Worm (Caenorhabditis elegans): ENCODE results near the gene Y116A8C.33.
"Not testable (repeated sequence)": the region's sequence is repeated elsewhere in the genome, so short reads cannot be mapped to it uniquely, and the experiment has no call there.

Gene Y116A8C.33

DNA sequence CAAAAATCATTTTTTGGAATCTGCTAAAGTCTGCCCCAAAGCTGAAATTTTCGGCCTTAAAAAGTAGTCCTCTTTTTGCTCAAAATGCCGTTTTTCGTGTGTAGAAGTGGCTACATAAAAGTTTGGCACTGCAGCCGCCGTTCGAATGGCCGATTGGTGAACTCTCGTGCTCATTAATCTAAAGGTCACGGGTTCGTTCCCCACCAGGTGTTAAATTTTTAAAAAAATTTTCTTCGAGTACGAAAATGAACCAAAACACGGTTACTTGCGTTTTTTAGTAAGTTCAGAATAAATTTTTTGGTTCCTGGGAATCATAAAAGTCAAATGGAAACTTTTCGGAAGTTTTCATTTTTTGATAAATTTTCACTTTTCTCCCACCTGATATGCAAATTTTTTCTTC lies 15.3 kb downstream of the Y116A8C.33 start:
- not testable (repeated sequence) for TF ChIP-seq snpc-4 (GFP tag; optimal IDR thresholded peaks at IDR 0.05); rpc-1 (optimal IDR thresholded peaks at IDR 0.05)
- TF ChIP-seq snpc-4 (tag; optimal IDR thresholded peaks at IDR 0.05): peak in 1 of 4 experiments; percentile 82
- TF ChIP-seq rpc-1 (tag; optimal IDR thresholded peaks at IDR 0.05): peak; percentile 65
- TF ChIP-seq B0261.1 (tag; optimal IDR thresholded peaks at IDR 0.05): peak; percentile 53
- 0 out of 2 replicates have a peak, but pooled peaks have one; percentile 19 for TF ChIP-seq attf-6 (GFP tag; IDR thresholded peaks at IDR 0.05)
- TF ChIP-seq hmg-1.2 (GFP tag; IDR thresholded peaks at IDR 0.05): 0 out of 2 replicates have a peak, but pooled peaks have one; percentile 15
- peak; percentile 82 for TF ChIP-seq tbp1 (GFP tag; optimal IDR thresholded peaks at IDR 0.05)
- TF ChIP-seq dox-1 (GFP tag; IDR thresholded peaks at IDR 0.05): 0 out of 2 replicates have a peak, but pooled peaks have one; percentile 8
- TF ChIP-seq ztf-25 (GFP tag; IDR thresholded peaks at IDR 0.05): 0 out of 2 replicates have a peak, but pooled peaks have one; percentile 56

DNA sequence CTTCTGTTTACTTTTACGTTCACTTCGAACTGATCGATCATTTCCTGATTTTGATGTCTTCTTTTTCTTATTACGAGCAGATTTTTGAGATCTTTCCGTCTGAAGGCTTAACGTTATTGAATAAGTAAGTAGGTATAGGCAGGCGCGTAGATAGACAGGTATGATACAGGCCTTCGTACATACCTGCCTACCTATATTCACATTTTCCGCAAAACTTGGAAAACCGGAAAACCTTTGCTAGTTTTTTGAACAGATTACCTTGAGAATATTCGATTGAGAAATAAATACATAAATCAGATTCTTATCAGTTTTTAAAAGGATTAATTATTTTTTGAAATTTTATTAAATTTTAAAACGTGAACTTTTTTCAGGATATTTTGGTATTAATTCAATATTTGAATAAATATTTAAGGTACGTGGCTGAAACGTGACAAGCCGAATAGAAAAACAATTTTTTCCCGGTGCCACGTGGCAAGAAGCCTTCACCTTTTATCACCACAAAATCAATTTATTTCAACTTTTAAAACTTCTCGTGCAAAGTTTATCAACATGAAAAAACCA lies 19.2 kb downstream of the Y116A8C.33 start, which contains the start of the genes Y116A8C.37 and Y116A8C.38:
Gene Y116A8C.37 (minus strand): TSS at position 101 of the 561 bp plus-strand sequence.
Gene Y116A8C.38 (plus strand): TSS at position 511 of the 561 bp plus-strand sequence.
- no peak for TF ChIP-seq let-607 (tag; optimal IDR thresholded peaks at IDR 0.05)

DNA sequence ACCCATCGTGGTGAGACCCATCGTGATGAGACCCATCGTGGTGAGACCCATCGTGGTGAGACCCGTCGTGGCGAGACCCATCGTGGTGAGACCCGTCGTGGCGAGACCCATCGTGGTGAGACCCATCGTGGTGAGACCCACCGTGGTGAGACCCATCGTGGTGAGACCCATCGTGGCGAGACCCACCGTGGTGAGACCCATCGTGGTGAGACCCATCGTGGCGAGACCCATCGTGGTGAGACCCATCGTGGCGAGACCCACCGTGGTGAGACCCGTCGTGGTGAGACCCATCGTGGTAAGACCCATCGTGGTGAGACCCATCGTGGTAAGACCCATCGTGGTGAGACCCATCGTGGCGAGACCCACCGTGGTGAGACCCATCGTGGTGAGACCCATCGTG lies 29.0 kb downstream of the Y116A8C.33 start:
- 0 out of 2 replicates have a peak, but pooled peaks have one; percentile 67 for TF ChIP-seq cebp-2 (GFP tag; IDR thresholded peaks at IDR 0.05)
- peak; percentile 77; the same call in 1 of the 2 replicates for TF ChIP-seq egrh-3 (GFP tag; IDR thresholded peaks at IDR 0.05)
- TF ChIP-seq lin-26 (GFP tag; IDR thresholded peaks at IDR 0.05): 0 out of 2 replicates have a peak, but pooled peaks have one; percentile 30

DNA sequence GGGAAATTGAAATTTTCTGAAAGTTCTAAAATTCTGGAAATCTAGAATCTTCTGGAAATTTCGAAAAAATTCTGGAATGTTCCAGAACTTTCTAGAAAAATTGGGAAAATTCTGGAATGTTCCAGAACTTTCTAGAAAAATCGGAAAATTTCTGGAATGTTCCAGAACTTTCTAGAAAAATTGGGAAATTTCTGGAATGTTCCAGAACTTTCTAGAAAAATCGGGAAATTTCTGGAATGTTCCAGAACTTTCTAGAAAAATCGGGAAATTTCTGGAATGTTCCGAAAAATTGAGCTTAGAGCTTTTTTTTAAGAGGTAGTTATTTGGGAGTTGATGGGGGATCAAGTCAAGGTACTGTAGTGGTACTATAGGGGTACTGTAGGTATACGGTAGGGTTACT lies 29.7 kb downstream of the Y116A8C.33 start:
- TF ChIP-seq hsf-1 (GFP tag; IDR thresholded peaks at IDR 0.05): peak; percentile 96

ce11 chrIV:17150418-17150817 lies 38.5 kb downstream of the Y116A8C.33 start:
- TF ChIP-seq tbp1 (GFP tag; optimal IDR thresholded peaks at IDR 0.05): peak; percentile 79
- TF ChIP-seq nhr-179 (tag; optimal IDR thresholded peaks at IDR 0.05): no peak
- TF ChIP-seq dpl-1 (GFP tag; optimal IDR thresholded peaks at IDR 0.05): peak; percentile 6
- no peak for TF ChIP-seq efl-1 (GFP tag; optimal IDR thresholded peaks at IDR 0.05)
- TF ChIP-seq unc-62 (GFP tag; optimal IDR thresholded peaks at IDR 0.05): no peak
- TF ChIP-seq D2030.7 (GFP tag; IDR thresholded peaks at IDR 0.05): peak; percentile 71
- no peak for TF ChIP-seq hrde-1 (tag; optimal IDR thresholded peaks at IDR 0.05; ENCODE audit: borderline replicate concordance)
- no peak for TF ChIP-seq hlh-26 (GFP tag; conservative IDR thresholded peaks at IDR 0.05)
- TF ChIP-seq gei-17 (GFP tag; optimal IDR thresholded peaks at IDR 0.05): no peak
- TF ChIP-seq T07F8.4 (tag; optimal IDR thresholded peaks at IDR 0.05): no peak
- peak; percentile 91 for TF ChIP-seq attf-6 (GFP tag; IDR thresholded peaks at IDR 0.05)
- no peak for TF ChIP-seq akir-1 (GFP tag; optimal IDR thresholded peaks at IDR 0.05)
- TF ChIP-seq tlf-1 (GFP tag; optimal IDR thresholded peaks at IDR 0.05): no peak
- TF ChIP-seq lin-40 (tag; optimal IDR thresholded peaks at IDR 0.05): no peak
- TF ChIP-seq ceh-100 (GFP tag; IDR thresholded peaks at IDR 0.05): 0 out of 2 replicates have a peak, but pooled peaks have one; percentile 30
- no peak for TF ChIP-seq F39B2.1 (GFP tag; IDR thresholded peaks at IDR 0.05)
- no peak for TF ChIP-seq mes-4 (tag; optimal IDR thresholded peaks at IDR 0.05)
- peak; percentile 64; the same call in 1 of the 2 replicates for TF ChIP-seq lin-26 (GFP tag; IDR thresholded peaks at IDR 0.05)
- TF ChIP-seq Y79H2A.3 (GFP tag; conservative IDR thresholded peaks at IDR 0.05): no peak
- TF ChIP-seq lir-1 (GFP tag; conservative IDR thresholded peaks at IDR 0.05): no peak
- no peak for TF ChIP-seq Y56A3A.18 (GFP tag; IDR thresholded peaks at IDR 0.05)
- no peak for TF ChIP-seq ceh-58 (GFP tag; IDR thresholded peaks at IDR 0.05)
- no peak for TF ChIP-seq bed-1 (GFP tag; IDR thresholded peaks at IDR 0.05)
- TF ChIP-seq B0336.3 (GFP tag; IDR thresholded peaks at IDR 0.05): no peak
- no peak for TF ChIP-seq nhr-90 (tag; optimal IDR thresholded peaks at IDR 0.05)
- no peak for TF ChIP-seq rpc-1 (optimal IDR thresholded peaks at IDR 0.05)
- TF ChIP-seq rpc-1 (tag; optimal IDR thresholded peaks at IDR 0.05): peak; percentile 62
- TF ChIP-seq T26A5.8 (tag; optimal IDR thresholded peaks at IDR 0.05): no peak
- no peak for TF ChIP-seq rec-8 (tag; optimal IDR thresholded peaks at IDR 0.05)
- no peak for TF ChIP-seq sea-2 (GFP tag; IDR thresholded peaks at IDR 0.05)
